Fruit fly (Drosophila melanogaster) whole organism, wandering third instar larva: ENCODE data around the gene Snx21.

Source experiments
- Hr83 ChIP-seq: fragments of 200-300 bp; sonication (Bioruptor generic); optimal IDR thresholded peaks from 2 replicates; lab custom pipeline; 2016; ENCODE audit warnings: missing biosample characterization, mild to moderate bottlenecking, missing genetic modification characterization, moderate library complexity; ENCODE audit not compliant: poor library complexity, severe bottlenecking
- Vsx2 ChIP-seq: fragments of 200-300, 225-300 bp; sonication (Bioruptor generic); optimal IDR thresholded peaks from 2 replicates; lab custom pipeline; 2018; ENCODE audit warnings: missing biosample characterization, missing genetic modification characterization; ENCODE audit not compliant: partially characterized antibody
- foxo ChIP-seq, 2 experiments: fragments of 200-800 bp; sonication (Bioruptor generic); optimal IDR thresholded peaks; 2 replicates in 1 of 2; 3 replicates in 1 of 2; lab custom pipeline; 2016 to 2017; ENCODE audit warnings: missing biosample characterization in 2 of 2, missing genetic modification characterization in 2 of 2
- h ChIP-seq: fragments of 200-800 bp; sonication (Bioruptor generic); optimal IDR thresholded peaks from 3 replicates; lab custom pipeline; 2016; ENCODE audit warnings: missing biosample characterization, mild to moderate bottlenecking, missing genetic modification characterization
- lola ChIP-seq: fragments of >200 bp; optimal IDR thresholded peaks from 2 replicates; lab custom pipeline; 2017; ENCODE audit warnings: missing biosample characterization, missing genetic modification characterization
- pan ChIP-seq: fragments of >200 bp; optimal IDR thresholded peaks from 2 replicates; lab custom pipeline; 2017
- psq ChIP-seq: fragments of 200-800 bp; sonication (Bioruptor generic); optimal IDR thresholded peaks from 3 replicates; lab custom pipeline; 2017; ENCODE audit warnings: missing biosample characterization, mild to moderate bottlenecking, missing genetic modification characterization, moderate library complexity
- sv ChIP-seq: fragments of 200-800 bp; sonication (Bioruptor generic); optimal IDR thresholded peaks from 3 replicates; lab custom pipeline; 2016; ENCODE audit warnings: missing biosample characterization, missing genetic modification characterization
- usp ChIP-seq: fragments of >200 bp; optimal IDR thresholded peaks from 2 replicates; lab custom pipeline; 2017; ENCODE audit warnings: missing biosample characterization, missing genetic modification characterization

dm6 chr2L:2808038-2808699 lies 42.7 kb upstream of the Snx21 start:
- TF ChIP-seq Hr83 (GFP tag; lab: Kevin White, UChicago) (no peak), h (GFP tag; lab: Kevin White, UChicago) (no peak), Vsx2 (GFP tag; lab: Kevin White, UChicago) (no peak), usp (no peak), foxo (GFP tag; optimal IDR thresholded peaks at IDR 0.05; lab: Kevin White, UChicago) (no peak), psq (GFP tag; lab: Kevin White, UChicago) (no peak), sv (GFP tag; lab: Kevin White, UChicago) (no peak), pan (lab: Kevin White, UChicago) (no peak), lola (GFP tag; lab: Kevin White, UChicago) (no peak)
